Fruit fly (Drosophila melanogaster): ENCODE data around the gene PGRP-LC.

Gene PGRP-LC

DNA sequence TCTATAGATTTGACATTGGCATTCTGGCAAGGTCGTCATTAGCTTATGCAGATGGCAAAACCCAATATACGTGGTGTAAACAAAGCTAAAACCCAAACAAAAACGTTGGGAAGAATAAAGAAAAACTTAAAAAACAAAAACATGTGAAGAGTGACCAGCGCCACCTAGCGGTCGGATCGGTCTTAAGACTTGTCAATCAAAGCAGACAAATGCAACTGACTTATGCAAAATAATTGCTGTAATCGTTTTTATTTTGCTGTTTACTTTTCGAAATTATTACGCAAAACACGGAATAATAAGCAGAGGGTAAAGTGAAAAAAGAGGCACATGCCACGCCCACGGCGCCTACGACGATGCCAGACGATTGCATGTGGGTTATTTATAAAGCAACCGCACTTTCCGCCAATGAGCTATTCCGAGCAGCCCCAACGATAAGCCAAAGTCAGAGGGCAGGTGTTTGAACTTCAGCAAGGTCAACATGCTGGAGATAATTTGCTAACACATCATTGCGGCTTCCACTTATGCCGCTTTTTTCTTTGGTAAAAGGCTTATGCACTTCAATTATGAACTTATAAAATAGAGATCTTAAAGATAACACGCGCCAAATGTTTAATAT is 17.6 kb downstream of the PGRP-LC start (continued):
- TF ChIP-seq chinmo (GFP tag; IDR thresholded peaks at IDR 0.05; ENCODE audit: partially characterized antibody) (0 out of 4 replicates have a peak, but pooled peaks have one; percentile 32), Doc3 (GFP tag; IDR thresholded peaks at IDR 0.05; ENCODE audit: partially characterized antibody) (no peak), emc (GFP tag; optimal IDR thresholded peaks at IDR 0.05) (no peak), CG8765 (GFP tag; IDR thresholded peaks at IDR 0.05) (no peak), D19B (GFP tag; optimal IDR thresholded peaks at IDR 0.05) (no peak), Med (GFP tag) (peak; percentile 37), CG18619 (GFP tag; optimal IDR thresholded peaks at IDR 0.05) (no peak), CG10267 (tag; optimal IDR thresholded peaks at IDR 0.05) (no peak), CG2199 (GFP tag; IDR thresholded peaks at IDR 0.05) (0 out of 3 replicates have a peak, but pooled peaks have one; percentile 57), Pdp1 (GFP tag; optimal IDR thresholded peaks at IDR 0.05) (peak in 1 of 2 experiments; percentile 8), Lim3 (GFP tag; IDR thresholded peaks at IDR 0.05) (no peak), hb (GFP tag; IDR thresholded peaks at IDR 0.05; ENCODE audit: partially characterized antibody) (0 out of 3 replicates have a peak, but pooled peaks have one; percentile 14)

- TF ChIP-seq nom (GFP tag; optimal IDR thresholded peaks at IDR 0.05) (peak; percentile 69), CG9727 (GFP tag; optimal IDR thresholded peaks at IDR 0.05) (no peak), fd96Cb (tag; optimal IDR thresholded peaks at IDR 0.05) (no peak), Ptx1 (GFP tag; IDR thresholded peaks at IDR 0.05) (no peak), CG12391 (tag; optimal IDR thresholded peaks at IDR 0.05) (no peak), CG17568 (GFP tag; optimal IDR thresholded peaks at IDR 0.05) (no peak), trem (tag; optimal IDR thresholded peaks at IDR 0.05) (no peak), Doc3 (GFP tag; IDR thresholded peaks at IDR 0.05; ENCODE audit: partially characterized antibody) (no peak), pfk (GFP tag; optimal IDR thresholded peaks at IDR 0.05) (no peak), CG10959 (GFP tag; IDR thresholded peaks at IDR 0.05) (no peak), CG4820 (GFP tag; optimal IDR thresholded peaks at IDR 0.05) (no peak), CG1792 (GFP tag; optimal IDR thresholded peaks at IDR 0.05) (no peak), sug (tag; optimal IDR thresholded peaks at IDR 0.05) (peak; percentile 52), YL-1 (GFP tag; optimal IDR thresholded peaks at IDR 0.05) (no peak), Myb (GFP tag; optimal IDR thresholded peaks at IDR 0.05) (no peak), trh (GFP tag; optimal IDR thresholded peaks at IDR 0.05) (no peak), CG3847 (GFP tag; IDR thresholded peaks at IDR 0.05) (no peak), CG15514 (GFP tag; optimal IDR thresholded peaks at IDR 0.05) (no peak), insv (GFP tag; optimal IDR thresholded peaks at IDR 0.05) (peak in 1 of 2 experiments; percentile 88), zen (tag; optimal IDR thresholded peaks at IDR 0.05) (no peak), cwo (GFP tag; optimal IDR thresholded peaks at IDR 0.05) (peak; percentile 21), pum (GFP tag; optimal IDR thresholded peaks at IDR 0.05) (no peak), wek (GFP tag; optimal IDR thresholded peaks at IDR 0.05) (no peak), unc-4 (GFP tag; IDR thresholded peaks at IDR 0.05; ENCODE audit: partially characterized antibody) (no peak), sc (optimal IDR thresholded peaks at IDR 0.05) (no peak), sc (GFP tag; optimal IDR thresholded peaks at IDR 0.05) (no peak), pita (GFP tag; optimal IDR thresholded peaks at IDR 0.05) (no peak), schlank (tag; optimal IDR thresholded peaks at IDR 0.05) (no peak), CG7963 (GFP tag; IDR thresholded peaks at IDR 0.05; ENCODE audit: partially characterized antibody) (no peak), corto (GFP tag; optimal IDR thresholded peaks at IDR 0.05) (peak; percentile 64), run (tag; optimal IDR thresholded peaks at IDR 0.05) (no peak), h (optimal IDR thresholded peaks at IDR 0.05) (no peak), CG10431 (GFP tag; optimal IDR thresholded peaks at IDR 0.05) (no peak), CG32767 (GFP tag; IDR thresholded peaks at IDR 0.05) (no peak), CG17802 (tag; optimal IDR thresholded peaks at IDR 0.05) (no peak)
Observed at dm6 chr3L:9357830-9358712, 19.5 kb downstream of the PGRP-LC start.
